Worm (Caenorhabditis elegans) whole organism, L3 larva: ENCODE data around the gene crh-1.

ENCODE experiments used
- ZK546.5 ChIP-seq: sonication (generic microtip); optimal IDR thresholded peaks from 2 replicates; lab custom pipeline; 2017; ENCODE audit warnings: missing biosample characterization, missing genetic modification characterization
- ceh-9 ChIP-seq: sonication (generic microtip); optimal IDR thresholded peaks from 2 replicates; lab custom pipeline; 2018; ENCODE audit warnings: missing biosample characterization, missing genetic modification characterization
- daf-12 ChIP-seq: fragments of 150-350 bp; optimal IDR thresholded peaks from 2 replicates; lab custom pipeline; 2014; ENCODE audit warnings: missing biosample characterization, missing genetic modification reagents, missing genetic modification characterization
- elt-3 ChIP-seq, 3 experiments: fragments of 150-350 bp in 1 of 3; sonication (generic microtip) in 2 of 3; optimal IDR thresholded peaks; 2 replicates in 2 of 3; 4 replicates in 1 of 3; lab custom pipeline; 2014 to 2017; ENCODE audit warnings: missing biosample characterization in 3 of 3, missing genetic modification characterization in 3 of 3
- fos-1 ChIP-seq: fragments of 150-350 bp; optimal IDR thresholded peaks from 2 replicates; lab custom pipeline; 2014; ENCODE audit warnings: missing biosample characterization, missing genetic modification characterization
- jun-1 ChIP-seq: fragments of 150-350 bp; optimal IDR thresholded peaks from 2 replicates; lab custom pipeline; 2014; ENCODE audit warnings: missing biosample characterization, missing genetic modification reagents, missing genetic modification characterization
- lin-39 ChIP-seq: fragments of 150-350 bp; optimal IDR thresholded peaks from 2 replicates; lab custom pipeline; 2018; ENCODE audit warnings: missing biosample characterization, missing genetic modification reagents, missing genetic modification characterization
- nhr-11 ChIP-seq: fragments of 150-350 bp; optimal IDR thresholded peaks from 2 replicates; lab custom pipeline; 2014; ENCODE audit warnings: missing biosample characterization, missing genetic modification characterization
- nhr-23 ChIP-seq: fragments of 150-350 bp; optimal IDR thresholded peaks from 2 replicates; lab custom pipeline; 2014; ENCODE audit warnings: missing biosample characterization, missing genetic modification reagents, missing genetic modification characterization
- nhr-28 ChIP-seq: fragments of 150-350 bp; optimal IDR thresholded peaks from 2 replicates; lab custom pipeline; 2014; ENCODE audit warnings: missing biosample characterization, missing genetic modification characterization
- pha-4 ChIP-seq: fragments of 150-350 bp; optimal IDR thresholded peaks from 2 replicates; lab custom pipeline; 2014; ENCODE audit warnings: missing biosample characterization, missing genetic modification reagents, missing genetic modification characterization
- snpc-4 ChIP-seq: fragments of 150-350 bp; optimal IDR thresholded peaks from 2 replicates; lab custom pipeline; 2014; ENCODE audit warnings: missing biosample characterization, missing genetic modification characterization
- ztf-11 ChIP-seq: fragments of 150-350 bp; optimal IDR thresholded peaks from 2 replicates; lab custom pipeline; 2014; ENCODE audit warnings: missing biosample characterization, missing genetic modification characterization

- TF ChIP-seq ZK546.5 (tag; lab: Kevin White, UChicago), result no peak
- no peak for TF ChIP-seq nhr-23
- TF ChIP-seq ztf-11 (tag; lab: Kevin White, UChicago), result no peak
- TF ChIP-seq pha-4, result no peak
- TF ChIP-seq daf-12 (tag; lab: Kevin White, UChicago), result no peak
- TF ChIP-seq elt-3 (tag; optimal IDR thresholded peaks at IDR 0.05; lab: Kevin White, UChicago), result no peak
- TF ChIP-seq fos-1, result no peak
- no peak for TF ChIP-seq snpc-4 (tag; lab: Kevin White, UChicago)
- TF ChIP-seq nhr-28 (tag; lab: Kevin White, UChicago), result no peak
- no peak for TF ChIP-seq nhr-11 (tag; lab: Kevin White, UChicago)
- no peak for TF ChIP-seq lin-39
- no peak for TF ChIP-seq jun-1
- no peak for TF ChIP-seq ceh-9
Observed at ce11 chrIII:11612371-11612770, 45.2 kb upstream of the crh-1 start, which contains the start of the genes Y66A7A.9 and Y66A7A.4.
